Worm (Caenorhabditis elegans) whole organism, young adult: ENCODE results near the gene aqp-3.

Experiments used
- C17E4.6 ChIP-seq: fragments of 200-800 bp; sonication (Bioruptor generic); IDR thresholded peaks from 2 replicates; pipeline ENCODE4 v1.3.6; 2022; ENCODE audit warnings: missing genetic modification reagents, missing genetic modification characterization, missing compliant biosample characterization
- ama-1 ChIP-seq, 3 experiments: fragments of 150-350 bp in 1 of 3; sonication (generic microtip) in 2 of 3; optimal IDR thresholded peaks; 2 replicates each; lab custom pipeline; 2014 to 2018; ENCODE audit warnings: missing biosample characterization in 2 of 3, missing genetic modification characterization in 2 of 3, missing genetic modification reagents in 2 of 3
- cebp-1 ChIP-seq, 2 experiments: fragments of 200-800 bp in 1 of 2; sonication (Bioruptor generic) in 1 of 2; sonication (generic microtip) in 1 of 2; IDR thresholded peaks in 1 of 2; optimal IDR thresholded peaks in 1 of 2; 2 replicates each; pipeline versions ENCODE4 v1.3.6 to Lab custom; 2017 to 2022; ENCODE audit warnings: missing compliant biosample characterization in 2 of 2, missing genetic modification characterization in 2 of 2, mild to moderate bottlenecking in 1 of 2, missing genetic modification reagents in 1 of 2, moderate library complexity in 1 of 2
- cebp-2 ChIP-seq: fragments of 200-800 bp; sonication (Bioruptor generic); IDR thresholded peaks from 2 replicates; pipeline ENCODE4 v1.3.6; 2022; ENCODE audit warnings: missing genetic modification characterization, missing compliant biosample characterization
- ets-4 ChIP-seq: fragments of 200-800 bp; sonication (Bioruptor generic); optimal IDR thresholded peaks from 2 replicates; lab custom pipeline; 2018; ENCODE audit warnings: mild to moderate bottlenecking, missing genetic modification characterization, missing compliant biosample characterization
- lsy-27 ChIP-seq: sonication (generic microtip); optimal IDR thresholded peaks from 2 replicates; lab custom pipeline; 2017; ENCODE audit warnings: missing genetic modification characterization, mild to moderate bottlenecking, missing compliant biosample characterization, antibody characterized with exemption, missing genotype, borderline replicate concordance; ENCODE audit not compliant: insufficient read depth
- nfyb-1 ChIP-seq: fragments of 200-800 bp; sonication (Bioruptor generic); IDR thresholded peaks from 2 replicates; pipeline ENCODE4 v1.3.6; 2022; ENCODE audit warnings: missing genetic modification reagents, missing genetic modification characterization, missing compliant biosample characterization
- snpc-1.1 ChIP-seq: sonication (generic microtip); optimal IDR thresholded peaks from 2 replicates; lab custom pipeline; 2017; ENCODE audit warnings: missing genetic modification characterization, mild to moderate bottlenecking, missing compliant biosample characterization, antibody characterized with exemption, moderate library complexity, missing genotype, missing genetic modification reagents; ENCODE audit not compliant: insufficient read depth
- snpc-4 ChIP-seq, 5 experiments: fragments of 150-350 bp in 1 of 5; sonication (generic microtip) in 4 of 5; optimal IDR thresholded peaks; 2 replicates each; lab custom pipeline; 2014 to 2018; ENCODE audit warnings: missing genetic modification characterization in 5 of 5, missing biosample characterization in 3 of 5, antibody characterized with exemption in 2 of 5, mild to moderate bottlenecking in 2 of 5, missing compliant biosample characterization in 2 of 5, missing genotype in 2 of 5, moderate library complexity in 2 of 5, missing genetic modification reagents in 1 of 5
- ztf-25 ChIP-seq: fragments of 200-800 bp; sonication (Bioruptor generic); IDR thresholded peaks from 2 replicates; pipeline ENCODE4 v1.3.6; 2022; ENCODE audit warnings: missing genetic modification reagents, missing genetic modification characterization, missing compliant biosample characterization

DNA sequence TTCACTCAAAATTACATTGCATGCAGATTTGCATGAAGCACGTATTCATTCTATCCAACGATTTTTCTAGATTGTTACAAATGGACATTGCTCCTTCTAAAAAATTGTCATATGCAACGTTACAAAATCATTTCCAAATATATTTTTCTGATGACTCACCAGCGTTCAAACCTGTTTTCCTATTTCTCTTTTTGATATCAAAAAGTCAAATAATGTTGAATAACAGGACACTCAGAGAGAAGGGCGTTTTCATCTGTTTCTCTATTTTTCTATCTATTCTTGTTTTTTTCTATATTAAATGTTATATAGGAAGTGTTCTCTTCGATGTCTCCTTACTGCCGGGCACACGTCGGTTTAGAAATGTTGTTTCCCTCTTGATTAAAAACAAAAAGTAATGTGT, 40.6 kb upstream of the aqp-3 start:
- no peak for TF ChIP-seq cebp-1 (GFP tag; IDR thresholded peaks at IDR 0.05; lab: Robert Waterston, UW)
- TF ChIP-seq cebp-1 (tag; optimal IDR thresholded peaks at IDR 0.05; lab: Kevin White, UChicago), result no peak
- no peak for TF ChIP-seq ets-4 (GFP tag; lab: Kevin White, UChicago)
- no peak for TF ChIP-seq snpc-4 (GFP tag; optimal IDR thresholded peaks at IDR 0.05; lab: Kevin White, UChicago)
- TF ChIP-seq snpc-4 (tag; optimal IDR thresholded peaks at IDR 0.05; lab: Kevin White, UChicago), result no peak
- TF ChIP-seq nfyb-1, result no peak
- no peak for TF ChIP-seq cebp-2 (GFP tag; lab: Robert Waterston, UW)
- TF ChIP-seq lsy-27 (tag; lab: Kevin White, UChicago), result no peak
- TF ChIP-seq snpc-1.1, result no peak
- TF ChIP-seq C17E4.6 (GFP tag; lab: Robert Waterston, UW), result no peak
- TF ChIP-seq ztf-25, result no peak
- TF ChIP-seq ama-1 (optimal IDR thresholded peaks at IDR 0.05; lab: Kevin White, UChicago), result no peak
- TF ChIP-seq ama-1 (GFP tag; optimal IDR thresholded peaks at IDR 0.05; lab: Kevin White, UChicago), result no peak
